Fruit fly (Drosophila melanogaster) whole organism, embryonic: Measurements from ENCODE around the gene Drsl5.

ENCODE experiments used
- Hr78 ChIP-seq, 2 experiments: fragments of 200-800 bp in 1 of 2; fragments of >200 bp in 1 of 2; sonication (Bioruptor generic) in 1 of 2; optimal IDR thresholded peaks; 2 replicates each; lab custom pipeline; 2017 to 2019; ENCODE audit warnings: missing biosample characterization in 2 of 2, missing genetic modification characterization in 2 of 2, mild to moderate bottlenecking in 1 of 2, moderate library complexity in 1 of 2
- gcm2 ChIP-seq: fragments of 200-800 bp; sonication (Bioruptor generic); optimal IDR thresholded peaks from 2 replicates; lab custom pipeline; 2016; ENCODE audit warnings: missing biosample characterization, missing genetic modification characterization
- hb ChIP-seq: fragments of 200-800 bp; sonication (Bioruptor generic); IDR thresholded peaks from 3 replicates; pipeline ENCODE4 v1.3.6; 2022; ENCODE audit warnings: missing biosample characterization, missing genetic modification characterization; ENCODE audit not compliant: partially characterized antibody
- hkb ChIP-seq, 2 experiments: fragments of 200-800 bp in 1 of 2; fragments of >200 bp in 1 of 2; sonication (Bioruptor generic) in 1 of 2; IDR thresholded peaks in 1 of 2; optimal IDR thresholded peaks in 1 of 2; 2 replicates each; pipeline versions ENCODE4 v1.3.6 to Lab custom; 2017 to 2022; ENCODE audit warnings: missing biosample characterization in 1 of 2, missing genetic modification characterization in 1 of 2
- kni ChIP-seq: fragments of 200-800 bp; sonication (Bioruptor generic); optimal IDR thresholded peaks from 3 replicates; lab custom pipeline; 2017; ENCODE audit warnings: mild to moderate bottlenecking, missing biosample characterization, missing genetic modification reagents, missing genetic modification characterization
- lov ChIP-seq, 2 experiments: fragments of 200-800 bp in 1 of 2; fragments of >200 bp in 1 of 2; sonication (Bioruptor generic) in 1 of 2; IDR thresholded peaks in 1 of 2; optimal IDR thresholded peaks in 1 of 2; 2 replicates in 1 of 2; 3 replicates in 1 of 2; pipeline versions ENCODE4 v1.3.6 to Lab custom; 2017 to 2022; ENCODE audit warnings: missing biosample characterization in 1 of 2, missing genetic modification characterization in 1 of 2
- oc ChIP-seq: fragments of 200-800 bp; sonication (Bioruptor generic); optimal IDR thresholded peaks from 2 replicates; lab custom pipeline; 2018; ENCODE audit warnings: missing biosample characterization, mild to moderate bottlenecking, missing genetic modification characterization, moderate library complexity
- scrt ChIP-seq: fragments of 200-800 bp; sonication (Bioruptor generic); optimal IDR thresholded peaks from 2 replicates; lab custom pipeline; 2018; ENCODE audit warnings: missing biosample characterization, mild to moderate bottlenecking, missing genetic modification characterization, moderate library complexity
- sisA ChIP-seq: fragments of 200-800 bp; sonication (Bioruptor generic); IDR thresholded peaks from 2 replicates; pipeline ENCODE4 v1.3.6; 2022; ENCODE audit warnings: missing biosample characterization, missing genetic modification characterization
- stc ChIP-seq: fragments of 200-800 bp; sonication (Bioruptor generic); IDR thresholded peaks from 2 replicates; pipeline ENCODE4 v1.3.6; 2022; ENCODE audit warnings: missing biosample characterization, missing genetic modification characterization
- vvl ChIP-seq: fragments of 200-800 bp; sonication (Bioruptor generic); IDR thresholded peaks from 2 replicates; pipeline ENCODE4 v1.3.6; 2022; ENCODE audit warnings: missing biosample characterization, missing genetic modification characterization
- wor ChIP-seq: fragments of 200-800 bp; sonication (Bioruptor generic); IDR thresholded peaks from 2 replicates; pipeline ENCODE4 v1.3.6; 2022; ENCODE audit warnings: missing biosample characterization, missing genetic modification characterization

Drsl5 gene

DNA sequence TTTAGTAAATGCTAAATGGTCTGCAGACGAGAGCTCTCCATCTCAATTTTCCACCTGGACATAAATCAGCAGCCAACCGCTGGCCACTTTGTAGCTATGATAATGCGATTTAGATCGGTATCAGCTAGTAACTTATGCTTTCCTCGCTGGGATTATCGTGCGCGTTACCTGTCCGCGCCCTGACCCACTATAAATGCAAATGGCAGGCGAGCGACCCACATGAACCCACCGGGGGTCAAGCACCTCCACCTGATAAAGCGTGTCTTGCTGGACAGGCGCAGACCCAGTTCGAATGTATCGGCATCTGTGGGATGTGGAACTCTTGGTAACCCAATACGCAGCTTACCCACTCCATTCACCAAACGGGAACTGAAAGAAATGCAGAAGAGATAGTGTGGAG, 36.7 kb downstream of the Drsl5 start:
- peak; percentile 42 for TF ChIP-seq kni
- TF ChIP-seq wor (GFP tag; lab: Robert Waterston, UW): no peak
- no peak for TF ChIP-seq stc (GFP tag; lab: Robert Waterston, UW)
- TF ChIP-seq scrt (GFP tag; lab: Kevin White, UChicago): no peak
- TF ChIP-seq gcm2 (GFP tag; lab: Kevin White, UChicago): no peak
- TF ChIP-seq oc (tag; lab: Kevin White, UChicago): peak; percentile 74
- TF ChIP-seq lov (optimal IDR thresholded peaks at IDR 0.05; lab: Kevin White, UChicago): no peak
- TF ChIP-seq lov (GFP tag; IDR thresholded peaks at IDR 0.05; lab: Robert Waterston, UW): no peak
- no peak for TF ChIP-seq hkb (optimal IDR thresholded peaks at IDR 0.05; lab: Kevin White, UChicago)
- no peak for TF ChIP-seq hkb (GFP tag; IDR thresholded peaks at IDR 0.05; lab: Robert Waterston, UW)
- TF ChIP-seq Hr78 (GFP tag; optimal IDR thresholded peaks at IDR 0.05; lab: Kevin White, UChicago): peak in 1 of 2 experiments; percentile 90
- peak; percentile 59; the same call in 1 of the 2 replicates for TF ChIP-seq vvl (GFP tag; lab: Robert Waterston, UW)
- no peak for TF ChIP-seq sisA
- TF ChIP-seq hb (GFP tag; lab: Robert Waterston, UW): no peak
